Worm (Caenorhabditis elegans) whole organism, L2 larva: ENCODE measurements around the gene ZK262.8.

Experiments used
- alr-1 ChIP-seq: fragments of 150-350 bp; optimal IDR thresholded peaks from 2 replicates; lab custom pipeline; 2014; ENCODE audit warnings: missing biosample characterization, missing genetic modification characterization
- elt-3 ChIP-seq: sonication (generic microtip); optimal IDR thresholded peaks from 2 replicates; lab custom pipeline; 2017; ENCODE audit warnings: missing biosample characterization, missing genetic modification characterization
- mdl-1 ChIP-seq, 2 experiments: fragments of 150-350 bp in 1 of 2; sonication (generic microtip) in 1 of 2; optimal IDR thresholded peaks; 2 replicates each; lab custom pipeline; 2017; ENCODE audit warnings: missing biosample characterization in 2 of 2, missing genetic modification characterization in 2 of 2
- nhr-11 ChIP-seq: fragments of 150-350 bp; optimal IDR thresholded peaks from 2 replicates; lab custom pipeline; 2014; ENCODE audit warnings: missing biosample characterization, missing genetic modification characterization
- snpc-4 ChIP-seq: fragments of 150-350 bp; optimal IDR thresholded peaks from 2 replicates; lab custom pipeline; 2014; ENCODE audit warnings: missing biosample characterization, missing genetic modification characterization
- unc-39 ChIP-seq: fragments of 150-350 bp; optimal IDR thresholded peaks from 2 replicates; lab custom pipeline; 2014; ENCODE audit warnings: missing biosample characterization, missing genetic modification characterization

DNA sequence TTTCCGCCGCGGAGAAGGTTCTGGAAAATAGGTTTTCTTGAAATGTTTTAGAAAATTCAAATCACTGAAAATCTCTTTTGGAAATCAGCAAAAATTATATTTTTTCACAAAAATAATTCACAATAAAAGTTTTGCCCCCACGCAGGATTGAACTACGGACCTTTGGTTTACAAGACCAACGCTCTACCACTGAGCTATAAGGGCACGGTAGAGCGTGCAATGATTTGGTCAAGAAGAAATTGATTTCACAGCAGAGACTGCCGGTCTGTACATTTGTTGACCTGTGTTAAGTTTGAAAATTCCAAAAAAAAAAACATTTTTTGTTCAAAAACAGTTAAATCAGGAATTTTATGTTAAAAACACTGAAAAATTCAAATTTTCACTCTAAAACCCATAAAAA is 25.8 kb upstream of the ZK262.8 start:
- TF ChIP-seq alr-1 (tag; lab: Kevin White, UChicago) (no peak), unc-39 (tag; lab: Kevin White, UChicago) (no peak), mdl-1 (tag; optimal IDR thresholded peaks at IDR 0.05; lab: Kevin White, UChicago) (no peak), nhr-11 (tag; lab: Kevin White, UChicago) (no peak), snpc-4 (tag; lab: Kevin White, UChicago) (no peak), elt-3 (tag; lab: Kevin White, UChicago) (no peak)
